Worm (Caenorhabditis elegans) whole organism, young adult: ENCODE results near the gene srw-6.

Experiments
- Y79H2A.3 ChIP-seq: fragments of 200-800 bp; sonication (Bioruptor generic); conservative IDR thresholded peaks from 2 replicates; pipeline ENCODE4 v1.3.6; 2022; ENCODE audit warnings: missing genetic modification reagents, missing genetic modification characterization, missing compliant biosample characterization
- dpl-1 ChIP-seq: fragments of 150-350 bp; optimal IDR thresholded peaks from 2 replicates; lab custom pipeline; 2014; ENCODE audit warnings: missing biosample characterization, missing genetic modification reagents, missing genetic modification characterization

- TF ChIP-seq Y79H2A.3 (no peak), dpl-1 (no peak)
These were observed 49.3 kb downstream of the srw-6 start, which contains the start of gene nhr-188 for ce11 chrV:3857778-3858177.
